Fruit fly (Drosophila melanogaster) whole organism, prepupa: Measurements from ENCODE around the gene CG31548.

ENCODE experiments used
- CG10631 ChIP-seq: fragments of 200-800 bp; sonication (Bioruptor generic); optimal IDR thresholded peaks from 2 replicates; lab custom pipeline; 2016; ENCODE audit warnings: missing biosample characterization, missing genetic modification characterization
- CG11762 ChIP-seq: fragments of 200-800 bp; sonication (Bioruptor generic); optimal IDR thresholded peaks from 3 replicates; lab custom pipeline; 2016; ENCODE audit warnings: missing biosample characterization, missing genetic modification characterization; ENCODE audit not compliant: insufficient read depth
- CG15336 ChIP-seq: fragments of 200-800 bp; sonication (Bioruptor generic); IDR thresholded peaks from 2 replicates; pipeline ENCODE4 v1.3.6; 2022; ENCODE audit warnings: missing biosample characterization, missing genetic modification characterization
- CG6792 ChIP-seq: fragments of 200-800 bp; sonication (Bioruptor generic); optimal IDR thresholded peaks from 3 replicates; lab custom pipeline; 2016; ENCODE audit warnings: missing biosample characterization, missing genetic modification characterization
- CG6808 ChIP-seq: fragments of 200-800 bp; sonication (Bioruptor generic); optimal IDR thresholded peaks from 3 replicates; lab custom pipeline; 2017; ENCODE audit warnings: missing biosample characterization, missing genetic modification characterization, mild to moderate bottlenecking, moderate library complexity, missing genetic modification reagents
- CG6854 ChIP-seq: fragments of 200-800 bp; sonication (Bioruptor generic); optimal IDR thresholded peaks from 2 replicates; lab custom pipeline; 2017; ENCODE audit warnings: missing biosample characterization, mild to moderate bottlenecking, missing genetic modification characterization
- CG8632 ChIP-seq: fragments of 200-800 bp; sonication (Bioruptor generic); optimal IDR thresholded peaks from 3 replicates; lab custom pipeline; 2016; ENCODE audit warnings: missing biosample characterization, missing genetic modification characterization
- Sox102F ChIP-seq: fragments of 200-800 bp; sonication (Bioruptor generic); optimal IDR thresholded peaks from 2 replicates; lab custom pipeline; 2016; ENCODE audit warnings: missing biosample characterization, mild to moderate bottlenecking, missing genetic modification characterization
- svp ChIP-seq: fragments of 200-800 bp; sonication (Bioruptor generic); peaks from one replicate; lab custom pipeline; 2016; ENCODE audit warnings: missing biosample characterization, missing genetic modification characterization

dm6 chr3R:5686049-5686757, 49.6 kb upstream of the CG31548 start:
- TF ChIP-seq CG6854 (GFP tag; lab: Kevin White, UChicago) (no peak), CG15336 (peak; percentile 31; the same call in 1 of the 2 replicates), CG6792 (GFP tag; lab: Kevin White, UChicago) (peak; percentile 44), Sox102F (GFP tag; lab: Kevin White, UChicago) (peak; percentile 42), svp (GFP tag; lab: Kevin White, UChicago) (peak; percentile 79), CG11762 (GFP tag; lab: Kevin White, UChicago) (no peak), CG6808 (GFP tag; lab: Kevin White, UChicago) (peak; percentile 46), CG8632 (peak; percentile 2), CG10631 (GFP tag; lab: Kevin White, UChicago) (peak; percentile 39)
